Worm (Caenorhabditis elegans) whole organism, L4 larva: ENCODE results near the gene srz-18.
A peak's percentile ranks its signal among the peaks of the same experiment; 100 is the strongest.

Experiments used
- arid-1 ChIP-seq: fragments of 200-800 bp; sonication (Bioruptor generic); conservative IDR thresholded peaks from 2 replicates; pipeline ENCODE4 v1.3.6; 2022; ENCODE audit warnings: missing genetic modification reagents, missing genetic modification characterization, missing compliant biosample characterization
- ces-1 ChIP-seq: fragments of 150-350 bp; sonication (generic microtip); optimal IDR thresholded peaks from 4 replicates; lab custom pipeline; 2014; ENCODE audit warnings: missing biosample characterization, missing genetic modification reagents, missing genetic modification characterization
- daf-16 ChIP-seq, 3 experiments: sonication (generic microtip); optimal IDR thresholded peaks; 2 replicates each; lab custom pipeline; 2016 to 2017; ENCODE audit warnings: missing genetic modification characterization in 3 of 3, missing genetic modification reagents in 3 of 3, mild to moderate bottlenecking in 2 of 3, missing compliant biosample characterization in 2 of 3, missing biosample characterization in 1 of 3, moderate library complexity in 1 of 3
- daf-8 ChIP-seq: fragments of 200-800 bp; sonication (Bioruptor generic); IDR thresholded peaks from 2 replicates; pipeline ENCODE4 v1.3.6; 2022; ENCODE audit warnings: missing genetic modification characterization, missing compliant biosample characterization
- jun-1 ChIP-seq: fragments of 150-350 bp; optimal IDR thresholded peaks from 2 replicates; lab custom pipeline; 2014; ENCODE audit warnings: missing biosample characterization, missing genetic modification reagents, missing genetic modification characterization
- nhr-102 ChIP-seq: sonication (generic microtip); optimal IDR thresholded peaks from 2 replicates; lab custom pipeline; 2016; ENCODE audit warnings: mild to moderate bottlenecking, missing genetic modification characterization, moderate library complexity, missing compliant biosample characterization
- nhr-237 ChIP-seq: sonication (generic microtip); optimal IDR thresholded peaks from 2 replicates; lab custom pipeline; 2017; ENCODE audit warnings: missing biosample characterization, missing genetic modification characterization
- nhr-25 ChIP-seq: sonication (generic microtip); optimal IDR thresholded peaks from 2 replicates; lab custom pipeline; 2017; ENCODE audit warnings: missing genetic modification characterization, mild to moderate bottlenecking, missing compliant biosample characterization, antibody characterized with exemption, moderate library complexity, borderline replicate concordance; ENCODE audit not compliant: insufficient read depth
- nhr-77 ChIP-seq: fragments of 150-350 bp; optimal IDR thresholded peaks from 2 replicates; lab custom pipeline; 2014; ENCODE audit warnings: missing biosample characterization, missing genetic modification characterization
- skn-1 ChIP-seq: fragments of 150-350 bp; optimal IDR thresholded peaks from 2 replicates; lab custom pipeline; 2014; ENCODE audit warnings: missing biosample characterization, missing genetic modification characterization
- unc-62 ChIP-seq, 3 experiments: fragments of 150-350 bp in 1 of 3; sonication (generic microtip); optimal IDR thresholded peaks in 2 of 3; peaks in 1 of 3; 1 replicate in 1 of 3; 2 replicates in 2 of 3; lab custom pipeline; 2014 to 2017; ENCODE audit warnings: missing biosample characterization in 3 of 3, missing genetic modification characterization in 3 of 3, missing genetic modification reagents in 3 of 3, missing genotype in 1 of 3
- ztf-11 ChIP-seq: fragments of 150-350 bp; optimal IDR thresholded peaks from 2 replicates; lab custom pipeline; 2014; ENCODE audit warnings: missing biosample characterization, missing genetic modification characterization

- TF ChIP-seq nhr-25 (tag; lab: Kevin White, UChicago) (no peak), unc-62 (GFP tag; optimal IDR thresholded peaks at IDR 0.05 in 1 of 2; lab: Kevin White, UChicago) (no peak), unc-62 (tag; optimal IDR thresholded peaks at IDR 0.05; lab: Kevin White, UChicago) (no peak), ztf-11 (tag; lab: Kevin White, UChicago) (no peak), ces-1 (GFP tag; lab: Kevin White, UChicago) (no peak), nhr-102 (tag; lab: Kevin White, UChicago) (peak; percentile 79), daf-8 (GFP tag; lab: Robert Waterston, UW) (no peak), skn-1 (tag; lab: Kevin White, UChicago) (no peak), jun-1 (tag; lab: Kevin White, UChicago) (no peak), nhr-77 (tag; lab: Kevin White, UChicago) (peak; percentile 72), daf-16 (GFP tag; optimal IDR thresholded peaks at IDR 0.05; lab: Kevin White, UChicago) (peak; percentile 17 to 37), daf-16 (tag; optimal IDR thresholded peaks at IDR 0.05; lab: Kevin White, UChicago) (no peak), nhr-237 (tag; lab: Kevin White, UChicago) (no peak), arid-1 (GFP tag; lab: Robert Waterston, UW) (peak; percentile 64)
Measured at ce11 chrV:20580511-20581040, 45.9 kb upstream of the srz-18 start, which contains the start of gene F26F2.7.
